Worm (Caenorhabditis elegans) whole organism, L2 larva: ENCODE measurements around the gene egl-1.

ENCODE experiments used
- ZK546.5 ChIP-seq: sonication (generic microtip); optimal IDR thresholded peaks from 2 replicates; lab custom pipeline; 2017; ENCODE audit warnings: missing biosample characterization, missing genetic modification characterization
- ama-1 ChIP-seq: fragments of 150-350 bp; optimal IDR thresholded peaks from 2 replicates; lab custom pipeline; 2018; ENCODE audit warnings: inconsistent platforms
- blmp-1 ChIP-seq: sonication (generic microtip); optimal IDR thresholded peaks from 2 replicates; lab custom pipeline; 2017; ENCODE audit warnings: missing genetic modification characterization, mild to moderate bottlenecking, missing compliant biosample characterization, antibody characterized with exemption, moderate library complexity; ENCODE audit not compliant: insufficient read depth
- egl-27 ChIP-seq: sonication (generic microtip); optimal IDR thresholded peaks from 3 replicates; lab custom pipeline; 2017; ENCODE audit warnings: missing biosample characterization, missing genetic modification reagents, missing genetic modification characterization
- lin-13 ChIP-seq: fragments of 150-350 bp; optimal IDR thresholded peaks from 2 replicates; lab custom pipeline; 2014; ENCODE audit warnings: missing biosample characterization, missing genetic modification reagents, missing genetic modification characterization
- nhr-11 ChIP-seq: fragments of 150-350 bp; optimal IDR thresholded peaks from 2 replicates; lab custom pipeline; 2014; ENCODE audit warnings: missing biosample characterization, missing genetic modification characterization
- nhr-77 ChIP-seq: fragments of 150-350 bp; optimal IDR thresholded peaks from 2 replicates; lab custom pipeline; 2014; ENCODE audit warnings: missing biosample characterization, missing genetic modification characterization

ce11 chrV:14423268-14423667 lies 8.9 kb downstream of the egl-1 start, which contains the start of gene rpoa-12:
- no peak for TF ChIP-seq ama-1
- no peak for TF ChIP-seq blmp-1 (tag; lab: Kevin White, UChicago)
- TF ChIP-seq lin-13 (GFP tag; lab: Kevin White, UChicago) = no peak
- TF ChIP-seq nhr-11 (tag; lab: Kevin White, UChicago) = no peak
- TF ChIP-seq ZK546.5 = no peak
- no peak for TF ChIP-seq nhr-77 (tag; lab: Kevin White, UChicago)
- no peak for TF ChIP-seq egl-27 (tag; lab: Kevin White, UChicago)
